Worm (Caenorhabditis elegans) whole organism, late embryonic: ENCODE results near the gene npr-25.

Source experiments
- C08G9.2 ChIP-seq: sonication (generic microtip); optimal IDR thresholded peaks from 2 replicates; lab custom pipeline; 2016; ENCODE audit warnings: mild to moderate bottlenecking, missing genetic modification characterization, moderate library complexity, missing compliant biosample characterization
- C38D4.7 ChIP-seq: fragments of 200-800 bp; sonication (Bioruptor generic); optimal IDR thresholded peaks from 2 replicates; lab custom pipeline; 2018; ENCODE audit warnings: mild to moderate bottlenecking, missing genetic modification characterization, moderate library complexity, missing compliant biosample characterization
- K02D7.2 ChIP-seq: sonication (generic microtip); optimal IDR thresholded peaks from 2 replicates; lab custom pipeline; 2017; ENCODE audit warnings: mild to moderate bottlenecking, missing genetic modification characterization, missing compliant biosample characterization
- K09A11.1 ChIP-seq: sonication (generic microtip); optimal IDR thresholded peaks from 2 replicates; lab custom pipeline; 2017; ENCODE audit warnings: antibody characterized with exemption, mild to moderate bottlenecking, missing genetic modification characterization, missing compliant biosample characterization; ENCODE audit not compliant: insufficient read depth
- Y22D7AL.16 ChIP-seq: sonication (generic microtip); optimal IDR thresholded peaks from 2 replicates; lab custom pipeline; 2016; ENCODE audit warnings: missing genetic modification characterization, missing compliant biosample characterization
- ahr-1 ChIP-seq: sonication (generic microtip); optimal IDR thresholded peaks from 2 replicates; lab custom pipeline; 2016; ENCODE audit warnings: missing genetic modification characterization, missing compliant biosample characterization
- ceh-19 ChIP-seq: fragments of 200-800 bp; sonication (Bioruptor generic); optimal IDR thresholded peaks from 2 replicates; lab custom pipeline; 2018; ENCODE audit warnings: mild to moderate bottlenecking, missing genetic modification characterization, missing compliant biosample characterization
- ceh-24 ChIP-seq: sonication (generic microtip); optimal IDR thresholded peaks from 2 replicates; lab custom pipeline; 2016; ENCODE audit warnings: mild to moderate bottlenecking, missing genetic modification characterization, missing compliant biosample characterization
- ceh-31 ChIP-seq: sonication (generic microtip); optimal IDR thresholded peaks from 2 replicates; lab custom pipeline; 2016; ENCODE audit warnings: missing genetic modification characterization, missing compliant biosample characterization
- ceh-34 ChIP-seq: sonication (generic microtip); optimal IDR thresholded peaks from 2 replicates; lab custom pipeline; 2016; ENCODE audit warnings: mild to moderate bottlenecking, missing genetic modification characterization, missing compliant biosample characterization
- ceh-45 ChIP-seq: fragments of 200-800 bp; sonication (Bioruptor generic); IDR thresholded peaks from 2 replicates; pipeline ENCODE4 v1.3.6; 2022; ENCODE audit warnings: missing genetic modification reagents, missing genetic modification characterization, missing compliant biosample characterization
- ceh-48 ChIP-seq: sonication (generic microtip); optimal IDR thresholded peaks from 2 replicates; lab custom pipeline; 2016; ENCODE audit warnings: missing genetic modification characterization, inconsistent platforms, missing compliant biosample characterization
- dmd-4 ChIP-seq: sonication (generic microtip); optimal IDR thresholded peaks from 2 replicates; lab custom pipeline; 2016; ENCODE audit warnings: borderline replicate concordance, missing genetic modification characterization, missing compliant biosample characterization
- elt-2 ChIP-seq: sonication (generic microtip); optimal IDR thresholded peaks from 2 replicates; lab custom pipeline; 2016; ENCODE audit warnings: missing genetic modification reagents, missing genetic modification characterization, missing compliant biosample characterization
- ets-4 ChIP-seq: sonication (generic microtip); optimal IDR thresholded peaks from 2 replicates; lab custom pipeline; 2016; ENCODE audit warnings: missing genetic modification characterization, missing compliant biosample characterization
- fax-1 ChIP-seq: sonication (generic microtip); optimal IDR thresholded peaks from 2 replicates; lab custom pipeline; 2016; ENCODE audit warnings: missing genotype, missing genetic modification characterization, missing compliant biosample characterization
- fkh-10 ChIP-seq: fragments of 150-350 bp; optimal IDR thresholded peaks from 2 replicates; lab custom pipeline; 2014; ENCODE audit warnings: missing biosample characterization, missing genetic modification reagents, missing genetic modification characterization
- hlh-13 ChIP-seq: fragments of 200-800 bp; sonication (Bioruptor generic); optimal IDR thresholded peaks from 2 replicates; lab custom pipeline; 2018; ENCODE audit warnings: mild to moderate bottlenecking, missing genetic modification characterization, missing compliant biosample characterization
- hlh-30 ChIP-seq: sonication (generic microtip); optimal IDR thresholded peaks from 2 replicates; lab custom pipeline; 2017; ENCODE audit warnings: antibody characterized with exemption, missing genetic modification characterization, missing compliant biosample characterization; ENCODE audit not compliant: insufficient read depth
- lim-6 ChIP-seq: sonication (generic microtip); optimal IDR thresholded peaks from 2 replicates; lab custom pipeline; 2016; ENCODE audit warnings: missing genetic modification characterization, missing compliant biosample characterization
- mec-3 ChIP-seq: sonication (generic microtip); optimal IDR thresholded peaks from 2 replicates; lab custom pipeline; 2016; ENCODE audit warnings: borderline replicate concordance, missing genetic modification characterization, missing compliant biosample characterization
- nfya-1 ChIP-seq: sonication (generic microtip); optimal IDR thresholded peaks from 2 replicates; lab custom pipeline; 2017; ENCODE audit warnings: missing genetic modification characterization, mild to moderate bottlenecking, missing compliant biosample characterization, antibody characterized with exemption, moderate library complexity
- nhr-11 ChIP-seq: fragments of 150-350 bp; optimal IDR thresholded peaks from 2 replicates; lab custom pipeline; 2014; ENCODE audit warnings: missing biosample characterization, missing genetic modification characterization
- nhr-232 ChIP-seq: sonication (generic microtip); optimal IDR thresholded peaks from 2 replicates; lab custom pipeline; 2016; ENCODE audit warnings: missing genetic modification characterization, missing compliant biosample characterization
- npax-4 ChIP-seq: sonication (generic microtip); optimal IDR thresholded peaks from 2 replicates; lab custom pipeline; 2016; ENCODE audit warnings: missing genetic modification characterization, missing compliant biosample characterization
- pat-9 ChIP-seq: fragments of 200-800 bp; sonication (Bioruptor generic); optimal IDR thresholded peaks from 2 replicates; lab custom pipeline; 2018; ENCODE audit warnings: mild to moderate bottlenecking, missing genetic modification characterization, moderate library complexity, missing compliant biosample characterization
- pax-1 ChIP-seq: fragments of 150-350 bp; optimal IDR thresholded peaks from 2 replicates; lab custom pipeline; 2014; ENCODE audit warnings: missing biosample characterization, missing genetic modification characterization
- pqm-1 ChIP-seq: sonication (generic microtip); optimal IDR thresholded peaks from 2 replicates; lab custom pipeline; 2016; ENCODE audit warnings: missing genetic modification characterization, missing compliant biosample characterization
- ref-2 ChIP-seq: sonication (generic microtip); optimal IDR thresholded peaks from 2 replicates; lab custom pipeline; 2016; ENCODE audit warnings: missing genetic modification characterization, missing compliant biosample characterization
- ttx-3 ChIP-seq: sonication (generic microtip); optimal IDR thresholded peaks from 2 replicates; lab custom pipeline; 2016; ENCODE audit warnings: missing genetic modification reagents, missing genetic modification characterization, missing compliant biosample characterization
- unc-3 ChIP-seq, 2 experiments: fragments of 200-800 bp in 1 of 2; sonication (Bioruptor generic) in 1 of 2; sonication (generic microtip) in 1 of 2; conservative IDR thresholded peaks in 1 of 2; optimal IDR thresholded peaks in 1 of 2; 2 replicates each; pipeline versions ENCODE4 v1.3.6 to Lab custom; 2016 to 2022; ENCODE audit warnings: missing compliant biosample characterization in 2 of 2, missing genetic modification characterization in 2 of 2, missing genetic modification reagents in 1 of 2
- unc-55 ChIP-seq: sonication (generic microtip); optimal IDR thresholded peaks from 2 replicates; lab custom pipeline; 2017; ENCODE audit warnings: missing biosample characterization, missing genetic modification reagents, missing genetic modification characterization
- unc-86 ChIP-seq: sonication (generic microtip); optimal IDR thresholded peaks from 2 replicates; lab custom pipeline; 2016; ENCODE audit warnings: missing genetic modification characterization, missing compliant biosample characterization

The npr-25 gene

ce11 chrV:11390394-11390793, 37.6 kb upstream of the npr-25 start, which contains the start of the genes K03B8.11 and K03B8.14:
Gene K03B8.11, minus strand, starts transcription at chrV:11390494.
Gene K03B8.14, plus strand, starts transcription at chrV:11390503.
- TF ChIP-seq nfya-1 (no peak), ttx-3 (tag; lab: Kevin White, UChicago) (no peak), unc-86 (tag; lab: Kevin White, UChicago) (no peak), K09A11.1 (tag; lab: Kevin White, UChicago) (no peak), nhr-11 (tag; lab: Kevin White, UChicago) (no peak), K02D7.2 (tag; lab: Kevin White, UChicago) (no peak), ceh-24 (tag; lab: Kevin White, UChicago) (no peak)

- TF ChIP-seq pax-1 (tag; lab: Kevin White, UChicago): no peak
- TF ChIP-seq npax-4: no peak
- no peak for TF ChIP-seq C38D4.7
- no peak for TF ChIP-seq ceh-34
- TF ChIP-seq, all 69 proteins: peak for 0
These were observed 37.0 kb upstream of the npr-25 start, which contains the start of gene col-155 for ce11 chrV:11389776-11390175. Gene col-155, minus strand, starts transcription at chrV:11389876.

ce11 chrV:11386428-11386827, 33.6 kb upstream of the npr-25 start, which contains the start of gene F55C10.4:
Gene F55C10.4, plus strand, starts transcription at chrV:11386728.
- no peak for TF ChIP-seq ceh-48 (tag; lab: Kevin White, UChicago)
- no peak for TF ChIP-seq hlh-30 (tag; lab: Kevin White, UChicago)
- no peak for TF ChIP-seq C08G9.2
- TF ChIP-seq, all 69 proteins: peak for 0

ce11 chrV:11385060-11385459, 32.3 kb upstream of the npr-25 start, which contains the start of gene col-154:
Gene col-154, plus strand, starts transcription at chrV:11385360.
- no peak for TF ChIP-seq ceh-31 (tag; lab: Kevin White, UChicago)
- no peak for TF ChIP-seq fkh-10 (GFP tag; lab: Kevin White, UChicago)
- TF ChIP-seq dmd-4 (tag; lab: Kevin White, UChicago): no peak
- no peak for TF ChIP-seq mec-3 (tag; lab: Kevin White, UChicago)
- no peak for TF ChIP-seq fax-1
- TF ChIP-seq ttx-3 (tag; lab: Kevin White, UChicago): no peak
- TF ChIP-seq nhr-232: no peak

ce11 chrV:11383032-11383431, 30.2 kb upstream of the npr-25 start, which contains the start of gene F55C10.5:
Gene F55C10.5, plus strand, starts transcription at chrV:11383105.
- TF ChIP-seq ref-2 (tag; lab: Kevin White, UChicago) (no peak), unc-55 (GFP tag; lab: Kevin White, UChicago) (no peak), ceh-19 (GFP tag; lab: Kevin White, UChicago) (no peak), hlh-13 (no peak), ceh-45 (GFP tag; lab: Robert Waterston, UW) (no peak), pat-9 (tag; lab: Kevin White, UChicago) (no peak), ets-4 (no peak), K09A11.1 (tag; lab: Kevin White, UChicago) (no peak), pqm-1 (tag; lab: Kevin White, UChicago) (no peak), Y22D7AL.16 (tag; lab: Kevin White, UChicago) (no peak), nfya-1 (no peak), lim-6 (tag; lab: Kevin White, UChicago) (no peak), elt-2 (tag; lab: Kevin White, UChicago) (no peak), ahr-1 (tag; lab: Kevin White, UChicago) (no peak), fax-1 (no peak)

- no peak for TF ChIP-seq unc-3 (GFP tag; conservative IDR thresholded peaks at IDR 0.05; lab: Robert Waterston, UW)
- no peak for TF ChIP-seq unc-3 (tag; optimal IDR thresholded peaks at IDR 0.05; lab: Kevin White, UChicago)
These were observed 27.8 kb upstream of the npr-25 start for ce11 chrV:11380571-11380970.
